Worm (Caenorhabditis elegans): ENCODE measurements around the gene T19C9.8.

ce11 chrV:17236345-17236744 is 2.6 kb upstream of the T19C9.8 start, which contains the start of gene T19C9.10:
- TF ChIP-seq zfp-3 (GFP tag; conservative IDR thresholded peaks at IDR 0.05) = no peak
- no peak for TF ChIP-seq unc-62 (GFP tag; optimal IDR thresholded peaks at IDR 0.05 in 1 of 2)
- no peak for TF ChIP-seq unc-62 (tag; optimal IDR thresholded peaks at IDR 0.05)
- no peak for TF ChIP-seq nhr-11 (tag; optimal IDR thresholded peaks at IDR 0.05)
- TF ChIP-seq lin-39 (tag; optimal IDR thresholded peaks at IDR 0.05) = no peak
- no peak for TF ChIP-seq ces-1 (GFP tag; optimal IDR thresholded peaks at IDR 0.05)
- no peak for TF ChIP-seq nhr-28 (tag; optimal IDR thresholded peaks at IDR 0.05)
- TF ChIP-seq ceh-32 (tag; optimal IDR thresholded peaks at IDR 0.05; ENCODE audit: poor library complexity) = no peak

Measured in whole organism, L4 larva.